Worm (Caenorhabditis elegans): ENCODE data around the gene ptd-2.

ptd-2 gene

ce11 chrV:9212499-9212898 lies 37.5 kb upstream of the ptd-2 start:
- TF ChIP-seq hmg-1.1 (GFP tag; IDR thresholded peaks at IDR 0.05), result peak; percentile 72
- no peak for TF ChIP-seq daf-16 (GFP tag; optimal IDR thresholded peaks at IDR 0.05)
- peak; percentile 81 for TF ChIP-seq daf-16 (tag; optimal IDR thresholded peaks at IDR 0.05)
- 0 out of 2 replicates have a peak, but pooled peaks have one; percentile 14 for TF ChIP-seq dmd-6 (GFP tag; IDR thresholded peaks at IDR 0.05)
- TF ChIP-seq mdl-1 (tag; optimal IDR thresholded peaks at IDR 0.05), result peak in 1 of 2 experiments; percentile 44
- no peak for TF ChIP-seq pha-4 (GFP tag; IDR thresholded peaks at IDR 0.05)
- TF ChIP-seq pha-4 (tag; optimal IDR thresholded peaks at IDR 0.05), result peak; percentile 64
- peak; percentile 82 for TF ChIP-seq lin-38 (GFP tag; IDR thresholded peaks at IDR 0.05)
- peak; percentile 43 for TF ChIP-seq nhr-11 (tag; optimal IDR thresholded peaks at IDR 0.05)
- TF ChIP-seq D1046.2 (GFP tag; IDR thresholded peaks at IDR 0.05), result no peak
- TF ChIP-seq mep-1 (tag; optimal IDR thresholded peaks at IDR 0.05), result peak; percentile 81
- peak in 1 of 2 experiments; percentile 33 for TF ChIP-seq hif-1 (tag; optimal IDR thresholded peaks at IDR 0.05)
- TF ChIP-seq aha-1 (tag), result no peak
- peak; percentile 66 for TF ChIP-seq mes-2 (tag; optimal IDR thresholded peaks at IDR 0.05; ENCODE audit: poor library complexity, severe bottlenecking)
- no peak for TF ChIP-seq F10B5.3 (tag; optimal IDR thresholded peaks at IDR 0.05)
- TF ChIP-seq pqm-1 (tag; optimal IDR thresholded peaks at IDR 0.05), result peak; percentile 72
- TF ChIP-seq R02D3.7 (tag; optimal IDR thresholded peaks at IDR 0.05), result no peak
- no peak for TF ChIP-seq saeg-2 (GFP tag; IDR thresholded peaks at IDR 0.05)
- peak; percentile 44 for TF ChIP-seq hlh-30 (tag; optimal IDR thresholded peaks at IDR 0.05; ENCODE audit: insufficient read depth)
- TF ChIP-seq nhr-77 (tag; optimal IDR thresholded peaks at IDR 0.05), result peak; percentile 72
- TF ChIP-seq dpl-1 (GFP tag; optimal IDR thresholded peaks at IDR 0.05), result peak; percentile 64
- peak in 1 of 2 experiments; percentile 83 for TF ChIP-seq lsy-2 (tag; optimal IDR thresholded peaks at IDR 0.05)
- peak; percentile 41 for TF ChIP-seq mxl-3 (GFP tag; optimal IDR thresholded peaks at IDR 0.05)
- peak; percentile 47 for TF ChIP-seq T20F7.1 (GFP tag; optimal IDR thresholded peaks at IDR 0.05)
- TF ChIP-seq skn-1 (tag; optimal IDR thresholded peaks at IDR 0.05), result no peak
- TF ChIP-seq rbr-2 (tag; optimal IDR thresholded peaks at IDR 0.05), result peak; percentile 47
- no peak for TF ChIP-seq ztf-11 (tag; optimal IDR thresholded peaks at IDR 0.05)
- TF ChIP-seq nhr-28 (tag; optimal IDR thresholded peaks at IDR 0.05), result peak; percentile 93
- TF ChIP-seq ces-1 (GFP tag; optimal IDR thresholded peaks at IDR 0.05), result peak; percentile 60
- peak; percentile 17 for TF ChIP-seq nhr-6 (tag; optimal IDR thresholded peaks at IDR 0.05)
- peak; percentile 86 for TF ChIP-seq dve-1 (tag; optimal IDR thresholded peaks at IDR 0.05; ENCODE audit: insufficient read depth)
- peak; percentile 56 for TF ChIP-seq hlh-11 (tag; optimal IDR thresholded peaks at IDR 0.05)
- peak; percentile 30 for TF ChIP-seq nhr-25 (tag; optimal IDR thresholded peaks at IDR 0.05; ENCODE audit: borderline replicate concordance, insufficient read depth)

ce11 chrV:9213554-9213953 lies 36.5 kb upstream of the ptd-2 start, which contains the start of gene mdt-27:
mdt-27 (minus strand) TSS chrV:9213654.
- no peak for TF ChIP-seq duxl-1 (tag; optimal IDR thresholded peaks at IDR 0.05; ENCODE audit: poor library complexity)
- no peak for TF ChIP-seq unc-62 (GFP tag; optimal IDR thresholded peaks at IDR 0.05 in 1 of 2)
- TF ChIP-seq unc-62 (tag; optimal IDR thresholded peaks at IDR 0.05), result no peak
- no peak for TF ChIP-seq Y5F2A.4 (GFP tag; optimal IDR thresholded peaks at IDR 0.05)
- peak; percentile 40 for TF ChIP-seq aha-1 (tag)
- TF ChIP-seq hif-1 (tag; optimal IDR thresholded peaks at IDR 0.05), result no peak
- no peak for TF ChIP-seq Y105C5A.15 (GFP tag; IDR thresholded peaks at IDR 0.05)
- no peak for TF ChIP-seq ces-1 (GFP tag; optimal IDR thresholded peaks at IDR 0.05)
- no peak for TF ChIP-seq nhr-48 (tag; optimal IDR thresholded peaks at IDR 0.05)

- no peak for TF ChIP-seq mep-1 (tag; optimal IDR thresholded peaks at IDR 0.05)
- TF ChIP-seq ceh-32 (tag; optimal IDR thresholded peaks at IDR 0.05; ENCODE audit: poor library complexity), result no peak
- no peak for TF ChIP-seq hif-1 (tag; optimal IDR thresholded peaks at IDR 0.05)
- TF ChIP-seq unc-62 (GFP tag; optimal IDR thresholded peaks at IDR 0.05 in 1 of 2), result no peak
- no peak for TF ChIP-seq unc-62 (tag; optimal IDR thresholded peaks at IDR 0.05)
- no peak for TF ChIP-seq rbr-2 (tag; optimal IDR thresholded peaks at IDR 0.05)
- no peak for TF ChIP-seq ama-1 (optimal IDR thresholded peaks at IDR 0.05)
- TF ChIP-seq set-16 (GFP tag; IDR thresholded peaks at IDR 0.05), result no peak
- no peak for TF ChIP-seq dmd-9 (GFP tag; IDR thresholded peaks at IDR 0.05)
- TF ChIP-seq mdt-29 (GFP tag; IDR thresholded peaks at IDR 0.05), result no peak
- no peak for TF ChIP-seq arid-1 (GFP tag; conservative IDR thresholded peaks at IDR 0.05)
- no peak for TF ChIP-seq Y5F2A.4 (GFP tag; optimal IDR thresholded peaks at IDR 0.05)
- TF ChIP-seq dpl-1 (GFP tag; optimal IDR thresholded peaks at IDR 0.05), result no peak
- TF ChIP-seq F44E2.7 (GFP tag; IDR thresholded peaks at IDR 0.05), result no peak
- TF ChIP-seq nhr-6 (tag; optimal IDR thresholded peaks at IDR 0.05), result no peak
- no peak for TF ChIP-seq php-3 (GFP tag; IDR thresholded peaks at IDR 0.05)
- no peak for TF ChIP-seq tag-97 (GFP tag; IDR thresholded peaks at IDR 0.05)
- no peak for TF ChIP-seq lin-15B (tag; optimal IDR thresholded peaks at IDR 0.05)
Observed at ce11 chrV:9217158-9217557, 32.9 kb upstream of the ptd-2 start, which contains the start of gene pacs-1. pacs-1 (minus strand) TSS chrV:9217258.

Data from whole organism, L4 larva.